Worm (Caenorhabditis elegans) whole organism, L3 larva: ENCODE measurements around the gene Y7A5A.2.

ENCODE experiments used
- ZK546.5 ChIP-seq: sonication (generic microtip); optimal IDR thresholded peaks from 2 replicates; lab custom pipeline; 2017; ENCODE audit warnings: missing biosample characterization, missing genetic modification characterization
- aly-2 ChIP-seq: fragments of 150-350 bp; optimal IDR thresholded peaks from 2 replicates; lab custom pipeline; 2014; ENCODE audit warnings: missing biosample characterization, missing genetic modification characterization
- ceh-28 ChIP-seq: fragments of 150-350 bp; optimal IDR thresholded peaks from 2 replicates; lab custom pipeline; 2014; ENCODE audit warnings: missing biosample characterization, missing genetic modification reagents, missing genetic modification characterization
- ceh-82 ChIP-seq: fragments of 150-350 bp; optimal IDR thresholded peaks from 2 replicates; lab custom pipeline; 2014; ENCODE audit warnings: missing biosample characterization, missing genetic modification characterization
- ceh-9 ChIP-seq: sonication (generic microtip); optimal IDR thresholded peaks from 2 replicates; lab custom pipeline; 2018; ENCODE audit warnings: missing biosample characterization, missing genetic modification characterization
- daf-12 ChIP-seq: fragments of 150-350 bp; optimal IDR thresholded peaks from 2 replicates; lab custom pipeline; 2014; ENCODE audit warnings: missing biosample characterization, missing genetic modification reagents, missing genetic modification characterization
- egl-27 ChIP-seq: sonication (generic microtip); optimal IDR thresholded peaks from 4 replicates; lab custom pipeline; 2017; ENCODE audit warnings: missing biosample characterization, missing genetic modification reagents, missing genetic modification characterization
- elt-2 ChIP-seq: sonication (generic microtip); optimal IDR thresholded peaks from 2 replicates; lab custom pipeline; 2016; ENCODE audit warnings: missing genetic modification reagents, mild to moderate bottlenecking, missing genetic modification characterization, missing compliant biosample characterization
- elt-3 ChIP-seq, 3 experiments: fragments of 150-350 bp in 1 of 3; sonication (generic microtip) in 2 of 3; optimal IDR thresholded peaks; 2 replicates in 2 of 3; 4 replicates in 1 of 3; lab custom pipeline; 2014 to 2017; ENCODE audit warnings: missing biosample characterization in 3 of 3, missing genetic modification characterization in 3 of 3
- eor-1 ChIP-seq, 2 experiments: fragments of 150-350 bp; optimal IDR thresholded peaks; 2 replicates each; lab custom pipeline; 2014 to 2018; ENCODE audit warnings: missing biosample characterization in 2 of 2, missing genetic modification characterization in 2 of 2
- fos-1 ChIP-seq: fragments of 150-350 bp; optimal IDR thresholded peaks from 2 replicates; lab custom pipeline; 2014; ENCODE audit warnings: missing biosample characterization, missing genetic modification characterization
- hmg-11 ChIP-seq: sonication (generic microtip); optimal IDR thresholded peaks from 2 replicates; lab custom pipeline; 2016; ENCODE audit warnings: missing genetic modification characterization, missing compliant biosample characterization
- jun-1 ChIP-seq: fragments of 150-350 bp; optimal IDR thresholded peaks from 2 replicates; lab custom pipeline; 2014; ENCODE audit warnings: missing biosample characterization, missing genetic modification reagents, missing genetic modification characterization
- lin-39 ChIP-seq: fragments of 150-350 bp; optimal IDR thresholded peaks from 2 replicates; lab custom pipeline; 2018; ENCODE audit warnings: missing biosample characterization, missing genetic modification reagents, missing genetic modification characterization
- mdl-1 ChIP-seq: fragments of 150-350 bp; optimal IDR thresholded peaks from 2 replicates; lab custom pipeline; 2014; ENCODE audit warnings: missing biosample characterization, missing genetic modification characterization
- mml-1 ChIP-seq: fragments of 150-350 bp; sonication (generic microtip); optimal IDR thresholded peaks from 3 replicates; lab custom pipeline; 2014; ENCODE audit warnings: missing biosample characterization, missing genetic modification characterization
- nfya-1 ChIP-seq: sonication (generic microtip); optimal IDR thresholded peaks from 2 replicates; lab custom pipeline; 2017; ENCODE audit warnings: missing genetic modification characterization, mild to moderate bottlenecking, missing compliant biosample characterization, antibody characterized with exemption, moderate library complexity; ENCODE audit not compliant: insufficient read depth
- nhr-11 ChIP-seq: fragments of 150-350 bp; optimal IDR thresholded peaks from 2 replicates; lab custom pipeline; 2014; ENCODE audit warnings: missing biosample characterization, missing genetic modification characterization
- nhr-12 ChIP-seq: fragments of 150-350 bp; optimal IDR thresholded peaks from 2 replicates; lab custom pipeline; 2014; ENCODE audit warnings: missing biosample characterization, missing genetic modification characterization
- nhr-23 ChIP-seq: fragments of 150-350 bp; optimal IDR thresholded peaks from 2 replicates; lab custom pipeline; 2014; ENCODE audit warnings: missing biosample characterization, missing genetic modification reagents, missing genetic modification characterization
- nhr-237 ChIP-seq: fragments of 150-350 bp; optimal IDR thresholded peaks from 2 replicates; lab custom pipeline; 2014; ENCODE audit warnings: missing biosample characterization, missing genetic modification characterization
- nhr-28 ChIP-seq: fragments of 150-350 bp; optimal IDR thresholded peaks from 2 replicates; lab custom pipeline; 2014; ENCODE audit warnings: missing biosample characterization, missing genetic modification characterization
- nhr-43 ChIP-seq: sonication (generic microtip); optimal IDR thresholded peaks from 2 replicates; lab custom pipeline; 2016; ENCODE audit warnings: mild to moderate bottlenecking, missing genetic modification characterization, missing compliant biosample characterization; ENCODE audit not compliant: poor library complexity, severe bottlenecking
- nhr-67 ChIP-seq: fragments of 150-350 bp; optimal IDR thresholded peaks from 2 replicates; lab custom pipeline; 2014; ENCODE audit warnings: missing biosample characterization, missing genetic modification characterization
- nhr-77 ChIP-seq: fragments of 150-350 bp; optimal IDR thresholded peaks from 2 replicates; lab custom pipeline; 2014; ENCODE audit warnings: missing biosample characterization, missing genetic modification characterization
- pha-4 ChIP-seq: fragments of 150-350 bp; optimal IDR thresholded peaks from 2 replicates; lab custom pipeline; 2014; ENCODE audit warnings: missing biosample characterization, missing genetic modification reagents, missing genetic modification characterization
- pqm-1 ChIP-seq: fragments of 150-350 bp; optimal IDR thresholded peaks from 2 replicates; lab custom pipeline; 2017; ENCODE audit warnings: missing biosample characterization, missing genetic modification characterization, inconsistent platforms
- sea-2 ChIP-seq: fragments of 150-350 bp; sonication (generic microtip); optimal IDR thresholded peaks from 4 replicates; lab custom pipeline; 2014; ENCODE audit warnings: missing biosample characterization, missing genetic modification reagents, missing genetic modification characterization
- skn-1 ChIP-seq: fragments of 150-350 bp; optimal IDR thresholded peaks from 2 replicates; lab custom pipeline; 2014; ENCODE audit warnings: missing biosample characterization, missing genetic modification characterization
- tbx-2 ChIP-seq: sonication (generic microtip); optimal IDR thresholded peaks from 2 replicates; lab custom pipeline; 2016; ENCODE audit warnings: mild to moderate bottlenecking, missing genetic modification characterization, missing compliant biosample characterization
- zag-1 ChIP-seq: fragments of 150-350 bp; optimal IDR thresholded peaks from 2 replicates; lab custom pipeline; 2014; ENCODE audit warnings: missing biosample characterization, missing genetic modification characterization
- ztf-4 ChIP-seq: fragments of 150-350 bp; optimal IDR thresholded peaks from 2 replicates; lab custom pipeline; 2014; ENCODE audit warnings: missing biosample characterization, missing genetic modification characterization

The Y7A5A.2 gene

DNA sequence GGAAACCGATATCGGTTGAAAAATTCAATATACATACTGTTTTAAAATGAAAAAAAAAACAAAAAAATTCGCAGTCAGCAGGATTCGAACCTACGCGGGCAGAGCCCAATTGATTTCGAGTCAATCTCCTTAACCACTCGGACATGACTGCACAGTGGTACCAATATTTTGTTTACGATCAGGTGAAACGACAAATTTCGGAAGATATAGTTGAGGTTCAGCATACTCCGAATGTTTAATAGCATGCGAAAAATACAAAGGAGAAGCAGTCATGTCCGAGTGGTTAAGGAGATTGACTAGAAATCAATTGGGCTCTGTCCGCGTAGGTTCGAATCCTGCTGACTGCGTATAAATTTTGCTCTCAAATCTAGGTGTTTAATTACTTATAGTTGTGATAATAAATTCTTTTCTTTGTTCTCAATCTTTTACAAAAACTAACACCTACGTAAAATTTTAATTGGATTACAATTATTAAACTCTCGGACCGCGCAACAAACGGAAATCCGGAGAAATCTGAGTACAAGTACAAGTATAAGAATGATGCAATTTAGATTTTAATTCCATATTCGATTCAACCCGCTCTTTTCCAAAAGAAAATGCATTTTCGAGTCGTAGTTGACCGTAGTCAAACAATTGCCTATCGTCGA is 850 bp upstream of the Y7A5A.2 start, which contains the start of gene Y7A5A.13:
Gene Y7A5A.13, plus strand, starts transcription at position 597 of the 647 bp plus-strand sequence.
- TF ChIP-seq nhr-43 (tag; lab: Kevin White, UChicago) (peak; percentile 32), elt-2 (tag; lab: Kevin White, UChicago) (no peak)

DNA sequence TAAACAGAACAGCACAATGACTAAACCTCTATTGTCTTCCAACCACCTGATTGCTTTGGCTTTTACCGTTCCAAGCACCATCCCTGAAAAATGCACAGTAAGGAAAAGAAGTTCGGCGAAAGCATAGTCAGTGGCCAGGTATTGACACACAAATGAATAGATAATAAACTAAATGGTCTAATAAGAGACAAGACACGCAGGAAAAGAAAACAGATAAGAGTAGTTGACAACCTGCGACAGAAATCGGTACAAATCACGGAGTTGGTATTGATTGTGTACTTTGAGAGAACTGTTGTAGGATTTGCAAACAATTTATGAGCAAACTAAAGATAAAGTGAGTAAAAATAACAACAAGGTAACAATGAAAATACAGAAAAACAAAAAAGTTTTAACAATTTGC is 1.1 kb downstream of the Y7A5A.2 start, which contains the start of gene Y7A5A.1:
Gene Y7A5A.1, minus strand, starts transcription at position 83 of the 400 bp plus-strand sequence.
- no peak for TF ChIP-seq sea-2 (GFP tag; lab: Kevin White, UChicago)
- TF ChIP-seq egl-27 (tag; lab: Kevin White, UChicago): no peak
- TF ChIP-seq ceh-82: no peak
- no peak for TF ChIP-seq nhr-67 (tag; lab: Kevin White, UChicago)
- TF ChIP-seq aly-2: no peak
- no peak for TF ChIP-seq ZK546.5 (tag; lab: Kevin White, UChicago)
- TF ChIP-seq elt-3 (tag; optimal IDR thresholded peaks at IDR 0.05; lab: Kevin White, UChicago): no peak
- TF ChIP-seq fos-1: no peak
- no peak for TF ChIP-seq lin-39
- TF ChIP-seq nhr-77: no peak
- TF ChIP-seq mml-1 (tag; lab: Kevin White, UChicago): no peak
- peak; percentile 65 for TF ChIP-seq pha-4
- no peak for TF ChIP-seq skn-1 (tag; lab: Kevin White, UChicago)
- TF ChIP-seq elt-2 (tag; lab: Kevin White, UChicago): peak; percentile 64
- TF ChIP-seq mdl-1: no peak
- no peak for TF ChIP-seq nhr-237 (tag; lab: Kevin White, UChicago)
- no peak for TF ChIP-seq zag-1 (tag; lab: Kevin White, UChicago)
- TF ChIP-seq tbx-2 (tag; lab: Kevin White, UChicago): no peak
- peak; percentile 53 for TF ChIP-seq pqm-1 (tag; lab: Kevin White, UChicago)
- no peak for TF ChIP-seq ztf-4 (tag; lab: Kevin White, UChicago)

DNA sequence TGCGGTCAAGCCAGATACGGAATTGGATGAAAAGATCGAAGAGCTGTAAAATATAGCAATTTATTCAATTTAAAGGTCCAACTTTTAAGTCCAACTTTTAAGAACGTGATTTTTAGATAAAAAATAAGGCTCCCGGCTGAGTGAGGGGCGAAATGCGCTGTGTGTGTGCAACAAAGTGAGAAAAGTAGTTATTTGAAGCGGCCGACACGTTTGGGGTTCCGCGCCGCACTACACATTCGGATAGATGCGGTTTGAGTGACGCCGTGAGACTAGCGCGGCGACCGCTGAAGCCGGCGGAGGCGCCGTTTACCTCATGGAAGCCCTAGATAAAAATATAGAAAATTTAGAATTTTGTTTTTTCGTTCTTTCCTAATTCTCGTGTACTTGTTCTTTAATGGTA is 1.7 kb downstream of the Y7A5A.2 start:
- TF ChIP-seq aly-2: no peak
- TF ChIP-seq nhr-12 (tag; lab: Kevin White, UChicago): no peak
- TF ChIP-seq nhr-43 (tag; lab: Kevin White, UChicago): no peak
- TF ChIP-seq nhr-28 (tag; lab: Kevin White, UChicago): no peak

DNA sequence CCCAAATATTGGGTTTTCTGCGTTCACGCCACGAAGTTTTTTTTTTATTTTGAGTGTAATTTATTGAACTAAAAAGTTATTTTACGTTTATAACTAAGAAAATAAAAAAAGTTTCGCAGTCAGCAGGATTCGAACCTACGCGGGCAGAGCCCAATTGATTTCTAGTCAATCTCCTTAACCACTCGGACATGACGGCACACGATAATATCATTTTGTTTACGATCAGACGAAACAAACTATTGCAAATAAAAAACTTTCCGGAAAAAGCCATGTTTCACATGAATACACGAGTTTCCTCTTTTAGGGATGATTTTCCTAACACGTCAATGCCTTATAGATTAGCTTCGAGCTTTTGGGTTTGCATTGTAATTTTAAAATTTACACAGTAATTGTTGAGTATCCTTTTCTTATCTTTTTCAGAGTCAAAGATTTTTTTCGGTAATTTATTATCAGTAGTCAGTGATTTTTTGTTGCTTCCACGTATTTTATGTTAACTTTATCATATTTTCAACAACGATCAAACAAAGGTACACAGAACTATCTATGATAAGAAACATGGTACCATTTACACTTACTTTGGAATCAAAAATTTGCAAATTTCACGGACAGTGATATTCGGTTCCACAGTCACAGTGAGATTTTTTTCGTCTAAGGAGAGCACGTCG is 2.5 kb downstream of the Y7A5A.2 start:
- TF ChIP-seq ceh-9 (tag; lab: Kevin White, UChicago) (no peak), pqm-1 (tag; lab: Kevin White, UChicago) (peak; percentile 22), elt-2 (tag; lab: Kevin White, UChicago) (peak; percentile 68)

DNA sequence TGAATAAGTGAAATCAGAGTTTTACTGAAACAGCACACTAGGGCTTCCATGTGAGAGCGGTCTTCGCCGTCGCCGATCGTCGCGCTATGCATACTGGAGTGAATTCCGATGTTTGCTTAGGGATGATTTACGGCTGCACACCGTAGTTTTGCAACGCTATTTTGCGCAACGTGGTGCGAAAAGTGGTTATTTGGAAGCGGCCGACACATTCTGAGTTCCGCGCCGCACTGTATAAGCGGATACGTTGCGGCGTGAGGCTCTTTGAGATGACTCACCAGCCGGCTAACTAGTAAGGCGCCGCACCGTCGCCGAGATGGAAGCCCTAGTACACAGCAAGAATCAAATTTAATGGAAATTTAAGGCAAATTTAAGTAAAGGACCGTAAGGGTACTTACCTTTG is 4.0 kb downstream of the Y7A5A.2 start:
- no peak for TF ChIP-seq nhr-23 (tag; lab: Kevin White, UChicago)
- no peak for TF ChIP-seq daf-12 (tag; lab: Kevin White, UChicago)
- no peak for TF ChIP-seq ZK546.5 (tag; lab: Kevin White, UChicago)
- TF ChIP-seq nhr-43 (tag; lab: Kevin White, UChicago): no peak
- TF ChIP-seq nhr-11: no peak
- no peak for TF ChIP-seq eor-1 (tag; optimal IDR thresholded peaks at IDR 0.05; lab: Kevin White, UChicago)
- no peak for TF ChIP-seq ceh-28
- no peak for TF ChIP-seq sea-2 (GFP tag; lab: Kevin White, UChicago)
- no peak for TF ChIP-seq hmg-11
- no peak for TF ChIP-seq skn-1 (tag; lab: Kevin White, UChicago)
- TF ChIP-seq nhr-67 (tag; lab: Kevin White, UChicago): no peak
- no peak for TF ChIP-seq mdl-1
- no peak for TF ChIP-seq nhr-237 (tag; lab: Kevin White, UChicago)
- TF ChIP-seq fos-1: no peak
- no peak for TF ChIP-seq ceh-9 (tag; lab: Kevin White, UChicago)
- TF ChIP-seq nfya-1: no peak
- TF ChIP-seq jun-1 (tag; lab: Kevin White, UChicago): no peak
- TF ChIP-seq nhr-12 (tag; lab: Kevin White, UChicago): no peak
